Worm (Caenorhabditis elegans): ENCODE measurements around the gene lips-11.

DNA sequence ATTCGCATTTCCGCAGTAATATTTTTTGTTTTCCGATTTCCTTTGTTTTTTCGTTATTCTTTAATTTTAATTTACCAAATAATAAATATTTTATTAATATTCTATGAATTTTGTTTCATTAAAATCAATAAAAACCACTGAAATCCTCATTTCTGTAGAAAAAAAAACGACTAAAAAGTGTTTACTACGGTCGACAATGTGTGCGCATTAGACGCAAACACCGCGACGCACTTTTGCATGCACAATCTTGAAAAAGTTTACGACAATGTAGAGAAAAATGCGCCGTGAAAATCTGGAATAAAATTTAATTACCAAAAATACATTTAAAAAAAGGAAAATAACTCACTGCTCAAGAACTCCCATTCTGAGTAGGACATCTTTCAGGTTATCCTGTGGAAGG is 39.4 kb downstream of the lips-11 start:
- TF ChIP-seq pqm-1 (tag; optimal IDR thresholded peaks at IDR 0.05), result no peak
- no peak for TF ChIP-seq elt-3 (tag; optimal IDR thresholded peaks at IDR 0.05)
- no peak for TF ChIP-seq ceh-82 (tag; optimal IDR thresholded peaks at IDR 0.05)
- no peak for TF ChIP-seq ztf-11 (tag; optimal IDR thresholded peaks at IDR 0.05)
- TF ChIP-seq lin-13 (GFP tag; optimal IDR thresholded peaks at IDR 0.05), result no peak
- TF ChIP-seq vab-15 (tag; optimal IDR thresholded peaks at IDR 0.05), result no peak
- TF ChIP-seq snpc-4 (tag; optimal IDR thresholded peaks at IDR 0.05), result no peak
- TF ChIP-seq jun-1 (tag; optimal IDR thresholded peaks at IDR 0.05), result no peak

Data from whole organism, L1 larva.